In genomic region chrIV:3232694-3233372, ce11 we compare ENCODE assay signal across 1 worm cellular context.
TF ChIP-seq lines count a peak whose summit lies in the region.

No protein-coding gene starts in this region.

TF ChIP-seq in whole organism, late embryonic, 69 proteins besides CTCF, POLR2A, EP300 and RAD21 (continued from another document):
- TF ChIP-seq pqm-1 (tag; optimal IDR thresholded peaks at IDR 0.05; lab: Kevin White, UChicago) (no peak), unc-86 (tag; optimal IDR thresholded peaks at IDR 0.05; lab: Kevin White, UChicago) (no peak), ceh-31 (tag; optimal IDR thresholded peaks at IDR 0.05; lab: Kevin White, UChicago) (peak; percentile 53)
